Worm (Caenorhabditis elegans) whole organism, early embryonic: ENCODE measurements around the gene R07E5.17.

Experiments
- B0310.2 ChIP-seq: sonication (generic microtip); optimal IDR thresholded peaks from 2 replicates; lab custom pipeline; 2016; ENCODE audit warnings: mild to moderate bottlenecking, missing genetic modification characterization, missing compliant biosample characterization
- F13C5.2 ChIP-seq: sonication (generic microtip); optimal IDR thresholded peaks from 2 replicates; lab custom pipeline; 2017; ENCODE audit warnings: mild to moderate bottlenecking, missing genetic modification characterization, inconsistent platforms, missing compliant biosample characterization
- aly-1 ChIP-seq: sonication (generic microtip); optimal IDR thresholded peaks from 2 replicates; lab custom pipeline; 2016; ENCODE audit warnings: missing genetic modification characterization, missing compliant biosample characterization
- ama-1 ChIP-seq: fragments of 150-350 bp; optimal IDR thresholded peaks from 2 replicates; lab custom pipeline; 2014
- ceh-13 ChIP-seq: fragments of 200-800 bp; sonication (Bioruptor generic); optimal IDR thresholded peaks from 2 replicates; lab custom pipeline; 2018; ENCODE audit warnings: mild to moderate bottlenecking, missing genetic modification characterization, missing compliant biosample characterization
- ceh-36 ChIP-seq: sonication (generic microtip); optimal IDR thresholded peaks from 2 replicates; lab custom pipeline; 2016; ENCODE audit warnings: missing genetic modification characterization, inconsistent platforms, missing compliant biosample characterization
- ets-7 ChIP-seq: sonication (generic microtip); optimal IDR thresholded peaks from 2 replicates; lab custom pipeline; 2016; ENCODE audit warnings: missing genotype, missing genetic modification characterization, missing compliant biosample characterization
- flt-1 ChIP-seq: fragments of 200-800 bp; sonication (Bioruptor generic); IDR thresholded peaks from 2 replicates; pipeline ENCODE4 v1.3.6; 2022; ENCODE audit warnings: missing genetic modification characterization, missing compliant biosample characterization
- hmbx-1 ChIP-seq: sonication (generic microtip); optimal IDR thresholded peaks from 2 replicates; lab custom pipeline; 2016; ENCODE audit warnings: mild to moderate bottlenecking, missing genetic modification characterization, missing compliant biosample characterization
- hmg-4 ChIP-seq: fragments of 200-800 bp; sonication (Bioruptor generic); optimal IDR thresholded peaks from 2 replicates; lab custom pipeline; 2018; ENCODE audit warnings: mild to moderate bottlenecking, missing genetic modification characterization, missing compliant biosample characterization
- hnd-1 ChIP-seq: sonication (generic microtip); optimal IDR thresholded peaks from 2 replicates; lab custom pipeline; 2016; ENCODE audit warnings: missing genetic modification characterization, missing compliant biosample characterization
- pes-1 ChIP-seq: fragments of 200-800 bp; sonication (Bioruptor generic); IDR thresholded peaks from 2 replicates; pipeline ENCODE4 v1.3.6; 2022; ENCODE audit warnings: missing genetic modification reagents, missing genetic modification characterization, missing compliant biosample characterization
- scrt-1 ChIP-seq: fragments of 200-800 bp; sonication (Bioruptor generic); IDR thresholded peaks from 2 replicates; pipeline ENCODE4 v1.3.6; 2022; ENCODE audit warnings: missing genetic modification characterization, missing compliant biosample characterization
- sea-1 ChIP-seq: fragments of 200-800 bp; sonication (Bioruptor generic); conservative IDR thresholded peaks from 2 replicates; pipeline ENCODE4 v1.3.6; 2022; ENCODE audit warnings: missing genetic modification characterization, missing compliant biosample characterization
- tbx-11 ChIP-seq: fragments of 200-800 bp; sonication (Bioruptor generic); IDR thresholded peaks from 2 replicates; pipeline ENCODE4 v1.3.6; 2022; ENCODE audit warnings: missing genetic modification characterization, missing compliant biosample characterization
- tbx-37 ChIP-seq: fragments of 200-800 bp; sonication (Bioruptor generic); conservative IDR thresholded peaks from 2 replicates; pipeline ENCODE4 v1.3.6; 2022; ENCODE audit warnings: missing genetic modification reagents, missing genetic modification characterization, missing compliant biosample characterization
- tra-4 ChIP-seq: sonication (generic microtip); optimal IDR thresholded peaks from 2 replicates; lab custom pipeline; 2017; ENCODE audit warnings: missing genetic modification characterization, missing compliant biosample characterization

Gene R07E5.17

ce11 chrIII:4369381-4369809 lies 34.8 kb downstream of the R07E5.17 start:
- TF ChIP-seq ceh-13 (GFP tag; lab: Kevin White, UChicago) (peak; percentile 22), ets-7 (tag; lab: Kevin White, UChicago) (peak; percentile 40), ceh-36 (tag; lab: Kevin White, UChicago) (peak; percentile 23), scrt-1 (GFP tag; lab: Robert Waterston, UW) (peak; percentile 86), B0310.2 (tag; lab: Kevin White, UChicago) (peak; percentile 1), hmg-4 (peak; percentile 75), pes-1 (peak; percentile 89), tbx-37 (GFP tag; lab: Robert Waterston, UW) (peak; percentile 82), aly-1 (tag; lab: Kevin White, UChicago) (peak; percentile 87), hmbx-1 (peak; percentile 40), flt-1 (GFP tag; lab: Robert Waterston, UW) (peak; percentile 85), sea-1 (peak; percentile 75; the same call in 1 of the 2 replicates), tbx-11 (GFP tag; lab: Robert Waterston, UW) (peak; percentile 77), F13C5.2 (tag; lab: Kevin White, UChicago) (peak; percentile 84)

ce11 chrIII:4367649-4368048 lies 36.6 kb downstream of the R07E5.17 start, which contains the start of gene ckb-2:
TSS of gene ckb-2 (plus strand) at chrIII:4367949.
- TF ChIP-seq tbx-37 (GFP tag; lab: Robert Waterston, UW) (no peak), hmbx-1 (no peak), B0310.2 (tag; lab: Kevin White, UChicago) (no peak), F13C5.2 (tag; lab: Kevin White, UChicago) (no peak), scrt-1 (GFP tag; lab: Robert Waterston, UW) (no peak), ama-1 (lab: Kevin White, UChicago) (no peak), ceh-36 (tag; lab: Kevin White, UChicago) (no peak), sea-1 (no peak), ets-7 (tag; lab: Kevin White, UChicago) (no peak), tbx-11 (GFP tag; lab: Robert Waterston, UW) (no peak)

- no peak for TF ChIP-seq pes-1
- no peak for TF ChIP-seq ceh-13 (GFP tag; lab: Kevin White, UChicago)
- TF ChIP-seq ceh-36 (tag; lab: Kevin White, UChicago): no peak
- TF ChIP-seq flt-1 (GFP tag; lab: Robert Waterston, UW): no peak
Observed at ce11 chrIII:4364974-4365373, 39.3 kb downstream of the R07E5.17 start, which contains the start of gene ckb-1. TSS of gene ckb-1 (plus strand) at chrIII:4365274.

ce11 chrIII:4362332-4362731 lies 41.9 kb downstream of the R07E5.17 start:
- TF ChIP-seq aly-1 (tag; lab: Kevin White, UChicago) (peak; percentile 1), flt-1 (GFP tag; lab: Robert Waterston, UW) (0 out of 2 replicates have a peak, but pooled peaks have one; percentile 22), F13C5.2 (tag; lab: Kevin White, UChicago) (peak; percentile 4), ceh-13 (GFP tag; lab: Kevin White, UChicago) (peak; percentile 13), ets-7 (tag; lab: Kevin White, UChicago) (no peak)

ce11 chrIII:4359900-4360299 lies 44.3 kb downstream of the R07E5.17 start:
- TF ChIP-seq tbx-11 (GFP tag; lab: Robert Waterston, UW) (no peak), ets-7 (tag; lab: Kevin White, UChicago) (no peak), sea-1 (no peak)

- TF ChIP-seq ceh-36 (tag; lab: Kevin White, UChicago) (no peak), hnd-1 (no peak), aly-1 (tag; lab: Kevin White, UChicago) (no peak), tbx-11 (GFP tag; lab: Robert Waterston, UW) (no peak), scrt-1 (GFP tag; lab: Robert Waterston, UW) (no peak), ama-1 (lab: Kevin White, UChicago) (no peak), pes-1 (no peak), ets-7 (tag; lab: Kevin White, UChicago) (no peak), hmbx-1 (no peak), flt-1 (GFP tag; lab: Robert Waterston, UW) (no peak), F13C5.2 (tag; lab: Kevin White, UChicago) (no peak), B0310.2 (tag; lab: Kevin White, UChicago) (no peak), tra-4 (tag; lab: Kevin White, UChicago) (no peak), ceh-13 (GFP tag; lab: Kevin White, UChicago) (no peak), sea-1 (no peak), hmg-4 (no peak), tbx-37 (GFP tag; lab: Robert Waterston, UW) (no peak)
Observed at ce11 chrIII:4359208-4359607, 45.0 kb downstream of the R07E5.17 start.

- TF ChIP-seq B0310.2 (tag; lab: Kevin White, UChicago) (no peak), hnd-1 (no peak), ama-1 (lab: Kevin White, UChicago) (no peak), sea-1 (no peak), scrt-1 (GFP tag; lab: Robert Waterston, UW) (no peak), tra-4 (tag; lab: Kevin White, UChicago) (no peak), F13C5.2 (tag; lab: Kevin White, UChicago) (no peak), tbx-11 (GFP tag; lab: Robert Waterston, UW) (no peak), hmg-4 (no peak)
Observed at ce11 chrIII:4358345-4358744, 45.9 kb downstream of the R07E5.17 start.

ce11 chrIII:4357438-4357837 lies 46.8 kb downstream of the R07E5.17 start:
- no peak for TF ChIP-seq ama-1 (lab: Kevin White, UChicago)
- TF ChIP-seq tbx-11 (GFP tag; lab: Robert Waterston, UW): no peak
- TF ChIP-seq scrt-1 (GFP tag; lab: Robert Waterston, UW): no peak
- no peak for TF ChIP-seq hmbx-1
- no peak for TF ChIP-seq hnd-1
- no peak for TF ChIP-seq sea-1
- no peak for TF ChIP-seq tbx-37 (GFP tag; lab: Robert Waterston, UW)
- no peak for TF ChIP-seq ets-7 (tag; lab: Kevin White, UChicago)
- TF ChIP-seq aly-1 (tag; lab: Kevin White, UChicago): no peak
